Fruit fly (Drosophila melanogaster) whole organism, embryonic: ENCODE data around the gene CG15014.
A peak's percentile ranks its signal among the peaks of the same experiment; 100 is the strongest.

Experiments
- Antp ChIP-seq: fragments of 200-800 bp; sonication (Bioruptor generic); optimal IDR thresholded peaks from 3 replicates; lab custom pipeline; 2016; ENCODE audit warnings: missing biosample characterization, missing genetic modification characterization
- Asciz ChIP-seq: fragments of 200-800 bp; sonication (Bioruptor generic); optimal IDR thresholded peaks from 2 replicates; lab custom pipeline; 2017; ENCODE audit warnings: missing biosample characterization, mild to moderate bottlenecking, missing genetic modification characterization, missing genetic modification reagents
- B-H1 ChIP-seq: fragments of 200-800 bp; sonication (Bioruptor generic); IDR thresholded peaks from 3 replicates; pipeline ENCODE4 v1.3.6; 2022; ENCODE audit warnings: missing biosample characterization, missing genetic modification characterization
- B-H2 ChIP-seq: fragments of 200-800 bp; sonication (Bioruptor generic); optimal IDR thresholded peaks from 2 replicates; lab custom pipeline; 2018; ENCODE audit warnings: missing biosample characterization, mild to moderate bottlenecking, missing genetic modification characterization
- CG10462 ChIP-seq: fragments of 200-800 bp; sonication (Bioruptor generic); optimal IDR thresholded peaks from 2 replicates; lab custom pipeline; 2016; ENCODE audit warnings: missing biosample characterization, missing genetic modification characterization
- CG11560 ChIP-seq: fragments of 200-800 bp; sonication (Bioruptor generic); IDR thresholded peaks from 3 replicates; pipeline ENCODE4 v1.3.6; 2022; ENCODE audit warnings: missing biosample characterization, missing genetic modification characterization
- CG15011 ChIP-seq: fragments of 200-800 bp; sonication (Bioruptor generic); optimal IDR thresholded peaks from 3 replicates; lab custom pipeline; 2018; ENCODE audit warnings: missing biosample characterization, mild to moderate bottlenecking, missing genetic modification characterization
- CG17186 ChIP-seq: fragments of 200-800 bp; sonication (Bioruptor generic); optimal IDR thresholded peaks from 3 replicates; lab custom pipeline; 2017; ENCODE audit warnings: missing biosample characterization, missing genetic modification reagents, missing genetic modification characterization
- CG17385 ChIP-seq: fragments of 200-800 bp; sonication (Bioruptor generic); optimal IDR thresholded peaks from 3 replicates; lab custom pipeline; 2018; ENCODE audit warnings: missing biosample characterization, mild to moderate bottlenecking, missing genetic modification characterization
- CG18011 ChIP-seq: fragments of 200-800 bp; sonication (Bioruptor generic); optimal IDR thresholded peaks from 2 replicates; lab custom pipeline; 2017; ENCODE audit warnings: missing biosample characterization, missing genetic modification characterization, mild to moderate bottlenecking, moderate library complexity, missing genotype
- CG1832 ChIP-seq: fragments of 200-800 bp; sonication (Bioruptor generic); optimal IDR thresholded peaks from 2 replicates; lab custom pipeline; 2017; ENCODE audit warnings: missing biosample characterization, mild to moderate bottlenecking, missing genetic modification characterization, inconsistent platforms
- CG2129 ChIP-seq: fragments of 200-800 bp; sonication (Bioruptor generic); IDR thresholded peaks from 2 replicates; pipeline ENCODE4 v1.3.6; 2022; ENCODE audit warnings: missing biosample characterization, missing genetic modification characterization; ENCODE audit not compliant: partially characterized antibody
- CG2202 ChIP-seq: fragments of 200-800 bp; sonication (Bioruptor generic); optimal IDR thresholded peaks from 2 replicates; lab custom pipeline; 2018; ENCODE audit warnings: missing biosample characterization, mild to moderate bottlenecking, missing genetic modification characterization
- CG2889 ChIP-seq: fragments of 200-800 bp; sonication (Bioruptor generic); IDR thresholded peaks from 3 replicates; pipeline ENCODE4 v1.3.6; 2022; ENCODE audit warnings: missing biosample characterization, missing genetic modification characterization
- CG3847 ChIP-seq: fragments of 200-800 bp; sonication (Bioruptor generic); IDR thresholded peaks from 2 replicates; pipeline ENCODE4 v1.3.6; 2022; ENCODE audit warnings: missing biosample characterization, missing genetic modification characterization
- CG6175 ChIP-seq: fragments of 200-800 bp; sonication (Bioruptor generic); IDR thresholded peaks from 3 replicates; pipeline ENCODE4 v1.3.6; 2022; ENCODE audit warnings: missing biosample characterization, missing genetic modification characterization
- CG6654 ChIP-seq: fragments of 200-800 bp; sonication (Bioruptor generic); optimal IDR thresholded peaks from 2 replicates; lab custom pipeline; 2017; ENCODE audit warnings: missing biosample characterization, mild to moderate bottlenecking, missing genetic modification characterization
- CG9609 ChIP-seq: fragments of 200-800 bp; sonication (Bioruptor generic); optimal IDR thresholded peaks from 3 replicates; lab custom pipeline; 2016; ENCODE audit warnings: missing biosample characterization, missing genetic modification characterization
- CG9876 ChIP-seq: fragments of 200-800 bp; sonication (Bioruptor generic); optimal IDR thresholded peaks from 2 replicates; lab custom pipeline; 2016; ENCODE audit warnings: missing biosample characterization, missing genetic modification characterization
- CG9932 ChIP-seq: fragments of 200-800 bp; sonication (Bioruptor generic); IDR thresholded peaks from 2 replicates; pipeline ENCODE4 v1.3.6; 2022; ENCODE audit warnings: missing biosample characterization, missing genetic modification characterization
- E2f1 ChIP-seq: fragments of 200-800 bp; sonication (Bioruptor generic); IDR thresholded peaks from 2 replicates; pipeline ENCODE4 v1.3.6; 2022; ENCODE audit warnings: missing biosample characterization, missing genetic modification characterization
- Ets65A ChIP-seq: fragments of 200-800 bp; sonication (Bioruptor generic); peaks from one replicate; lab custom pipeline; 2016; ENCODE audit warnings: missing biosample characterization, missing genetic modification characterization
- Kr ChIP-seq: fragments of 200-800 bp; sonication (Bioruptor generic); optimal IDR thresholded peaks from 2 replicates; lab custom pipeline; 2017; ENCODE audit warnings: missing biosample characterization, mild to moderate bottlenecking, missing genetic modification characterization
- Lhr ChIP-seq: fragments of 200-800 bp; sonication (Bioruptor generic); optimal IDR thresholded peaks from 3 replicates; lab custom pipeline; 2017; ENCODE audit warnings: mild to moderate bottlenecking, missing biosample characterization, missing genetic modification reagents, missing genetic modification characterization
- Lim3 ChIP-seq: fragments of 200-800 bp; sonication (Bioruptor generic); IDR thresholded peaks from 2 replicates; pipeline ENCODE4 v1.3.6; 2022; ENCODE audit warnings: missing biosample characterization, missing genetic modification characterization
- MTF-1 ChIP-seq: fragments of 200-800 bp; sonication (Bioruptor generic); optimal IDR thresholded peaks from 2 replicates; lab custom pipeline; 2018; ENCODE audit warnings: missing biosample characterization, mild to moderate bottlenecking, missing genetic modification characterization, borderline replicate concordance
- Opbp ChIP-seq: fragments of 200-800 bp; sonication (Bioruptor generic); IDR thresholded peaks from 3 replicates; pipeline ENCODE4 v1.3.6; 2022; ENCODE audit warnings: missing biosample characterization, missing genetic modification characterization; ENCODE audit not compliant: partially characterized antibody
- Optix ChIP-seq: fragments of 200-800 bp; sonication (Bioruptor generic); IDR thresholded peaks from 3 replicates; pipeline ENCODE4 v1.3.6; 2022; ENCODE audit warnings: missing biosample characterization, missing genetic modification characterization
- Side ChIP-seq: fragments of 200-800 bp; sonication (Bioruptor generic); optimal IDR thresholded peaks from 2 replicates; lab custom pipeline; 2016; ENCODE audit warnings: missing biosample characterization, missing genetic modification characterization
- Sox102F ChIP-seq: fragments of 200-800 bp; sonication (Bioruptor generic); optimal IDR thresholded peaks from 2 replicates; lab custom pipeline; 2018; ENCODE audit warnings: missing biosample characterization, mild to moderate bottlenecking, missing genetic modification characterization, moderate library complexity
- Stat92E ChIP-seq, 3 experiments: fragments of >200 bp in 2 of 3; fragments of 200-800 bp in 1 of 3; sonication (Bioruptor generic) in 1 of 3; optimal IDR thresholded peaks; 2 replicates each; lab custom pipeline; 2017 to 2019; ENCODE audit warnings: missing biosample characterization in 3 of 3, missing genetic modification characterization in 3 of 3, mild to moderate bottlenecking in 1 of 3, moderate library complexity in 1 of 3
- Vsx1 ChIP-seq: fragments of 200-800 bp; sonication (Bioruptor generic); optimal IDR thresholded peaks from 2 replicates; lab custom pipeline; 2017; ENCODE audit warnings: missing biosample characterization, mild to moderate bottlenecking, missing genetic modification characterization, missing genetic modification reagents
- al ChIP-seq: fragments of 200-800 bp; sonication (Bioruptor generic); IDR thresholded peaks from 2 replicates; pipeline ENCODE4 v1.3.6; 2022; ENCODE audit warnings: missing biosample characterization, missing genetic modification characterization
- cas ChIP-seq: fragments of 200-800 bp; sonication (Bioruptor generic); IDR thresholded peaks from 2 replicates; pipeline ENCODE4 v1.3.6; 2022; ENCODE audit warnings: missing biosample characterization, missing genetic modification characterization
- ci ChIP-seq: fragments of 200-800 bp; sonication (Bioruptor generic); IDR thresholded peaks from 3 replicates; pipeline ENCODE4 v1.3.6; 2022; ENCODE audit warnings: missing biosample characterization, missing genetic modification characterization
- da ChIP-seq: fragments of 200-800 bp; sonication (Bioruptor generic); optimal IDR thresholded peaks from 2 replicates; lab custom pipeline; 2016; ENCODE audit warnings: missing biosample characterization, missing genetic modification characterization
- eve ChIP-seq, 2 experiments: fragments of >200 bp; optimal IDR thresholded peaks; 2 replicates each; lab custom pipeline; 2017; ENCODE audit warnings: missing biosample characterization in 2 of 2, missing genetic modification characterization in 2 of 2
- fd102C ChIP-seq: fragments of 200-800 bp; sonication (Bioruptor generic); optimal IDR thresholded peaks from 2 replicates; lab custom pipeline; 2018; ENCODE audit warnings: missing biosample characterization, mild to moderate bottlenecking, missing genetic modification characterization, moderate library complexity
- gem ChIP-seq: fragments of 200-800 bp; sonication (Bioruptor generic); optimal IDR thresholded peaks from 2 replicates; lab custom pipeline; 2019; ENCODE audit warnings: missing biosample characterization, mild to moderate bottlenecking, missing genetic modification characterization, moderate library complexity
- gro ChIP-seq: fragments of 200-800 bp; sonication (Bioruptor generic); optimal IDR thresholded peaks from 2 replicates; lab custom pipeline; 2016; ENCODE audit warnings: missing biosample characterization, missing genetic modification characterization
- ham ChIP-seq: fragments of 200-800 bp; sonication (Bioruptor generic); IDR thresholded peaks from 2 replicates; pipeline ENCODE4 v1.3.6; 2022; ENCODE audit warnings: missing biosample characterization, missing genetic modification characterization
- her ChIP-seq: fragments of 200-800 bp; sonication (Bioruptor generic); optimal IDR thresholded peaks from 2 replicates; lab custom pipeline; 2016; ENCODE audit warnings: missing biosample characterization, missing genetic modification characterization
- klu ChIP-seq: fragments of 200-800 bp; sonication (Bioruptor generic); IDR thresholded peaks from 2 replicates; pipeline ENCODE4 v1.3.6; 2022; ENCODE audit warnings: missing biosample characterization, missing genetic modification characterization
- knrl ChIP-seq: fragments of 200-800 bp; sonication (Bioruptor generic); IDR thresholded peaks from 3 replicates; pipeline ENCODE4 v1.3.6; 2022; ENCODE audit warnings: missing biosample characterization, missing genetic modification characterization; ENCODE audit not compliant: partially characterized antibody
- nmo ChIP-seq: fragments of 200-800 bp; sonication (Bioruptor generic); optimal IDR thresholded peaks from 2 replicates; lab custom pipeline; 2018; ENCODE audit warnings: missing biosample characterization, mild to moderate bottlenecking, missing genetic modification characterization, moderate library complexity
- nom ChIP-seq: fragments of 200-800 bp; sonication (Bioruptor generic); optimal IDR thresholded peaks from 2 replicates; lab custom pipeline; 2017; ENCODE audit warnings: missing biosample characterization, missing genetic modification characterization, mild to moderate bottlenecking, moderate library complexity, missing genetic modification reagents
- oc ChIP-seq: fragments of 200-800 bp; sonication (Bioruptor generic); optimal IDR thresholded peaks from 2 replicates; lab custom pipeline; 2018; ENCODE audit warnings: missing biosample characterization, mild to moderate bottlenecking, missing genetic modification characterization, moderate library complexity
- p53 ChIP-seq: fragments of 200-800 bp; sonication (Bioruptor generic); optimal IDR thresholded peaks from 2 replicates; lab custom pipeline; 2016; ENCODE audit warnings: missing biosample characterization, missing genetic modification characterization
- peb ChIP-seq: fragments of 200-800 bp; sonication (Bioruptor generic); IDR thresholded peaks from 2 replicates; pipeline ENCODE4 v1.3.6; 2022; ENCODE audit warnings: missing biosample characterization, missing genetic modification characterization
- rib ChIP-seq: fragments of 200-800 bp; sonication (Bioruptor generic); IDR thresholded peaks from 2 replicates; pipeline ENCODE4 v1.3.6; 2022; ENCODE audit warnings: missing biosample characterization, missing genetic modification characterization
- seq ChIP-seq: fragments of 200-800 bp; sonication (Bioruptor generic); IDR thresholded peaks from 2 replicates; pipeline ENCODE4 v1.3.6; 2022; ENCODE audit warnings: missing biosample characterization, missing genetic modification characterization
- sim ChIP-seq: fragments of 200-800 bp; sonication (Bioruptor generic); IDR thresholded peaks from 2 replicates; pipeline ENCODE4 v1.3.6; 2022; ENCODE audit warnings: missing biosample characterization, missing genetic modification characterization

The CG15014 gene

dm6 chr3L:4367339-4367738 lies 45.3 kb upstream of the CG15014 start, which contains the start of gene CG11342 (continued):
- TF ChIP-seq CG17186: no peak
- TF ChIP-seq rib (GFP tag; lab: Robert Waterston, UW): no peak
- no peak for TF ChIP-seq CG6175 (GFP tag; lab: Robert Waterston, UW)
- TF ChIP-seq da (GFP tag; lab: Kevin White, UChicago): no peak
- TF ChIP-seq her: no peak
- no peak for TF ChIP-seq E2f1
- TF ChIP-seq p53 (GFP tag; lab: Kevin White, UChicago): no peak
- TF ChIP-seq sim (GFP tag; lab: Robert Waterston, UW): no peak
- TF ChIP-seq fd102C (GFP tag; lab: Kevin White, UChicago): no peak
- no peak for TF ChIP-seq ci
- TF ChIP-seq CG17385 (GFP tag; lab: Kevin White, UChicago): no peak
- TF ChIP-seq Sox102F (GFP tag; lab: Kevin White, UChicago): no peak
- no peak for TF ChIP-seq Lim3 (GFP tag; lab: Robert Waterston, UW)
- no peak for TF ChIP-seq Stat92E (GFP tag; optimal IDR thresholded peaks at IDR 0.05; lab: Kevin White, UChicago)
- TF ChIP-seq Kr (GFP tag; lab: Kevin White, UChicago): no peak
- TF ChIP-seq cas (GFP tag; lab: Robert Waterston, UW): no peak
- no peak for TF ChIP-seq CG9876 (GFP tag; lab: Kevin White, UChicago)
- no peak for TF ChIP-seq peb (GFP tag; lab: Robert Waterston, UW)
- TF ChIP-seq oc (tag; lab: Kevin White, UChicago): no peak
- TF ChIP-seq CG10462 (GFP tag; lab: Kevin White, UChicago): no peak
- TF ChIP-seq CG9932 (GFP tag; lab: Robert Waterston, UW): peak; percentile 50
- TF ChIP-seq klu (GFP tag; lab: Robert Waterston, UW): no peak
- TF ChIP-seq CG11560 (tag; lab: Robert Waterston, UW): no peak
- TF ChIP-seq CG2889 (GFP tag; lab: Robert Waterston, UW): no peak
- TF ChIP-seq Opbp (GFP tag; lab: Robert Waterston, UW): peak; percentile 87
- TF ChIP-seq gro (GFP tag; lab: Kevin White, UChicago): no peak
- no peak for TF ChIP-seq eve (GFP tag; optimal IDR thresholded peaks at IDR 0.05; lab: Kevin White, UChicago)
- TF ChIP-seq gem (tag; lab: Kevin White, UChicago): no peak
- no peak for TF ChIP-seq Lhr (GFP tag; lab: Kevin White, UChicago)
- no peak for TF ChIP-seq CG9609
- peak; percentile 66; the same call in 1 of the 2 replicates for TF ChIP-seq CG2129
- TF ChIP-seq seq (GFP tag; lab: Robert Waterston, UW): no peak
- TF ChIP-seq MTF-1 (GFP tag; lab: Kevin White, UChicago): no peak
- no peak for TF ChIP-seq Ets65A
- no peak for TF ChIP-seq B-H1 (GFP tag; lab: Robert Waterston, UW)
- TF ChIP-seq Side (GFP tag; lab: Kevin White, UChicago): no peak
- TF ChIP-seq CG2202 (tag; lab: Kevin White, UChicago): no peak
- TF ChIP-seq B-H2: no peak
- TF ChIP-seq nmo (GFP tag; lab: Kevin White, UChicago): no peak
- no peak for TF ChIP-seq CG1832 (GFP tag; lab: Kevin White, UChicago)
- no peak for TF ChIP-seq al
- TF ChIP-seq CG6654 (GFP tag; lab: Kevin White, UChicago): no peak
- TF ChIP-seq Vsx1: no peak
- TF ChIP-seq Antp (GFP tag; lab: Kevin White, UChicago): no peak
- TF ChIP-seq knrl (GFP tag; lab: Robert Waterston, UW): peak; percentile 80
- no peak for TF ChIP-seq Asciz
- no peak for TF ChIP-seq CG15011 (GFP tag; lab: Kevin White, UChicago)
- TF ChIP-seq ham (GFP tag; lab: Robert Waterston, UW): no peak
- TF ChIP-seq Optix (GFP tag; lab: Robert Waterston, UW): no peak
- no peak for TF ChIP-seq CG18011 (GFP tag; lab: Kevin White, UChicago)
- no peak for TF ChIP-seq CG3847
- no peak for TF ChIP-seq nom (GFP tag; lab: Kevin White, UChicago)
